Worm (Caenorhabditis elegans) whole organism, young adult: ENCODE measurements around the gene clec-3.
A peak's percentile ranks its signal among the peaks of the same experiment; 100 is the strongest.
"Not testable (repeated sequence)": the region's sequence is repeated elsewhere in the genome, so short reads cannot be mapped to it uniquely, and the experiment has no call there.

Experiments
- B0261.1 ChIP-seq: sonication (generic microtip); optimal IDR thresholded peaks from 2 replicates; lab custom pipeline; 2016; ENCODE audit warnings: mild to moderate bottlenecking, missing genetic modification characterization, moderate library complexity, missing compliant biosample characterization
- C17E4.6 ChIP-seq: fragments of 200-800 bp; sonication (Bioruptor generic); IDR thresholded peaks from 2 replicates; pipeline ENCODE4 v1.3.6; 2022; ENCODE audit warnings: missing genetic modification reagents, missing genetic modification characterization, missing compliant biosample characterization
- D2030.7 ChIP-seq: fragments of 200-800 bp; sonication (Bioruptor generic); IDR thresholded peaks from 2 replicates; pipeline ENCODE4 v1.3.6; 2022; ENCODE audit warnings: missing genetic modification reagents, missing genetic modification characterization, missing compliant biosample characterization
- F23B12.7 ChIP-seq: sonication (generic microtip); optimal IDR thresholded peaks from 2 replicates; lab custom pipeline; 2017; ENCODE audit warnings: missing genetic modification characterization, mild to moderate bottlenecking, missing compliant biosample characterization, antibody characterized with exemption, moderate library complexity; ENCODE audit not compliant: insufficient read depth
- F33H1.4 ChIP-seq: fragments of 200-800 bp; sonication (Bioruptor generic); IDR thresholded peaks from 2 replicates; pipeline ENCODE4 v1.3.6; 2022; ENCODE audit warnings: missing genetic modification reagents, missing genetic modification characterization, missing compliant biosample characterization
- K12H6.12 ChIP-seq: fragments of 200-800 bp; sonication (Bioruptor generic); optimal IDR thresholded peaks from 2 replicates; lab custom pipeline; 2018; ENCODE audit warnings: mild to moderate bottlenecking, missing genetic modification characterization, missing compliant biosample characterization
- Y53G8AR.9 ChIP-seq: fragments of 200-800 bp; sonication (Bioruptor generic); conservative IDR thresholded peaks from 2 replicates; pipeline ENCODE4 v1.3.6; 2022; ENCODE audit warnings: missing genetic modification reagents, missing genetic modification characterization, missing compliant biosample characterization
- Y56A3A.18 ChIP-seq: fragments of 200-800 bp; sonication (Bioruptor generic); IDR thresholded peaks from 2 replicates; pipeline ENCODE4 v1.3.6; 2022; ENCODE audit warnings: missing genetic modification reagents, missing genetic modification characterization, missing compliant biosample characterization
- Y95B8A.8 ChIP-seq: fragments of 200-800 bp; sonication (Bioruptor generic); IDR thresholded peaks from 2 replicates; pipeline ENCODE4 v1.3.6; 2022; ENCODE audit warnings: missing genetic modification reagents, missing genetic modification characterization, missing compliant biosample characterization
- ZK185.1 ChIP-seq: sonication (generic microtip); optimal IDR thresholded peaks from 2 replicates; lab custom pipeline; 2016; ENCODE audit warnings: mild to moderate bottlenecking, missing genetic modification characterization, missing compliant biosample characterization; ENCODE audit not compliant: poor library complexity, severe bottlenecking
- aptf-3 ChIP-seq: fragments of 200-800 bp; sonication (Bioruptor generic); IDR thresholded peaks from 2 replicates; pipeline ENCODE4 v1.3.6; 2022; ENCODE audit warnings: missing genetic modification characterization, missing compliant biosample characterization
- atf-7 ChIP-seq: sonication (generic microtip); optimal IDR thresholded peaks from 2 replicates; lab custom pipeline; 2017; ENCODE audit warnings: mild to moderate bottlenecking, missing genetic modification characterization, missing compliant biosample characterization
- attf-5 ChIP-seq: fragments of 200-800 bp; sonication (Bioruptor generic); optimal IDR thresholded peaks from 2 replicates; lab custom pipeline; 2018; ENCODE audit warnings: mild to moderate bottlenecking, missing genetic modification characterization, missing compliant biosample characterization
- bed-1 ChIP-seq: fragments of 200-800 bp; sonication (Bioruptor generic); IDR thresholded peaks from 2 replicates; pipeline ENCODE4 v1.3.6; 2022; ENCODE audit warnings: missing genetic modification reagents, missing genetic modification characterization, missing compliant biosample characterization
- cebp-2 ChIP-seq: fragments of 200-800 bp; sonication (Bioruptor generic); IDR thresholded peaks from 2 replicates; pipeline ENCODE4 v1.3.6; 2022; ENCODE audit warnings: missing genetic modification characterization, missing compliant biosample characterization
- ceh-100 ChIP-seq: fragments of 200-800 bp; sonication (Bioruptor generic); IDR thresholded peaks from 2 replicates; pipeline ENCODE4 v1.3.6; 2022; ENCODE audit warnings: missing genetic modification reagents, missing genetic modification characterization, missing compliant biosample characterization
- ceh-27 ChIP-seq: fragments of 200-800 bp; sonication (Bioruptor generic); optimal IDR thresholded peaks from 2 replicates; lab custom pipeline; 2018; ENCODE audit warnings: mild to moderate bottlenecking, missing genetic modification characterization, moderate library complexity, missing compliant biosample characterization
- efl-1 ChIP-seq: fragments of 150-350 bp; optimal IDR thresholded peaks from 2 replicates; lab custom pipeline; 2014; ENCODE audit warnings: missing biosample characterization, missing genetic modification reagents, missing genetic modification characterization
- egl-18 ChIP-seq: fragments of 200-800 bp; sonication (Bioruptor generic); IDR thresholded peaks from 2 replicates; pipeline ENCODE4 v1.3.6; 2022; ENCODE audit warnings: missing genetic modification reagents, missing genetic modification characterization, missing compliant biosample characterization
- egrh-3 ChIP-seq: fragments of 200-800 bp; sonication (Bioruptor generic); IDR thresholded peaks from 2 replicates; pipeline ENCODE4 v1.3.6; 2022; ENCODE audit warnings: missing genetic modification reagents, missing genetic modification characterization, missing compliant biosample characterization
- him-1 ChIP-seq: sonication (generic microtip); optimal IDR thresholded peaks from 2 replicates; lab custom pipeline; 2016; ENCODE audit warnings: missing genotype, missing genetic modification reagents, missing genetic modification characterization, missing compliant biosample characterization
- hlh-12 ChIP-seq: sonication (generic microtip); optimal IDR thresholded peaks from 2 replicates; lab custom pipeline; 2016; ENCODE audit warnings: missing genetic modification characterization, missing compliant biosample characterization
- let-526 ChIP-seq: fragments of 200-800 bp; sonication (Bioruptor generic); IDR thresholded peaks from 2 replicates; pipeline ENCODE4 v1.3.6; 2022; ENCODE audit warnings: missing genetic modification reagents, missing genetic modification characterization, missing compliant biosample characterization
- lin-40 ChIP-seq: sonication (generic microtip); optimal IDR thresholded peaks from 2 replicates; lab custom pipeline; 2016; ENCODE audit warnings: missing genetic modification characterization, mild to moderate bottlenecking, missing compliant biosample characterization, missing genotype, missing genetic modification reagents
- madf-10 ChIP-seq: sonication (generic microtip); optimal IDR thresholded peaks from 2 replicates; lab custom pipeline; 2016; ENCODE audit warnings: mild to moderate bottlenecking, missing genetic modification characterization, missing compliant biosample characterization
- madf-6 ChIP-seq: fragments of 200-800 bp; sonication (Bioruptor generic); IDR thresholded peaks from 2 replicates; pipeline ENCODE4 v1.3.6; 2022; ENCODE audit warnings: missing genetic modification reagents, missing genetic modification characterization, missing compliant biosample characterization
- mcd-1 ChIP-seq: fragments of 200-800 bp; sonication (Bioruptor generic); IDR thresholded peaks from 2 replicates; pipeline ENCODE4 v1.3.6; 2022; ENCODE audit warnings: missing genetic modification reagents, missing genetic modification characterization, missing compliant biosample characterization
- nfya-1 ChIP-seq: sonication (generic microtip); optimal IDR thresholded peaks from 2 replicates; lab custom pipeline; 2017; ENCODE audit warnings: antibody characterized with exemption, missing compliant biosample characterization, missing genetic modification characterization, borderline replicate concordance; ENCODE audit not compliant: insufficient read depth
- nhr-80 ChIP-seq: sonication (generic microtip); optimal IDR thresholded peaks from 2 replicates; lab custom pipeline; 2016; ENCODE audit warnings: missing genetic modification characterization, missing compliant biosample characterization
- rcor-1 ChIP-seq: fragments of 200-800 bp; sonication (Bioruptor generic); IDR thresholded peaks from 2 replicates; pipeline ENCODE4 v1.3.6; 2022; ENCODE audit warnings: missing genetic modification reagents, missing genetic modification characterization, missing compliant biosample characterization
- rpc-1 ChIP-seq, 2 experiments: fragments of 150-350 bp in 1 of 2; sonication (generic microtip) in 1 of 2; optimal IDR thresholded peaks; 2 replicates each; lab custom pipeline; 2014 to 2018; ENCODE audit warnings: missing biosample characterization in 1 of 2, missing genetic modification characterization in 1 of 2, missing genetic modification reagents in 1 of 2, missing genotype in 1 of 2
- sea-2 ChIP-seq: fragments of 200-800 bp; sonication (Bioruptor generic); IDR thresholded peaks from 2 replicates; pipeline ENCODE4 v1.3.6; 2022; ENCODE audit warnings: missing genetic modification characterization, missing compliant biosample characterization
- snpc-4 ChIP-seq, 5 experiments: fragments of 150-350 bp in 1 of 5; sonication (generic microtip) in 4 of 5; optimal IDR thresholded peaks; 2 replicates each; lab custom pipeline; 2014 to 2018; ENCODE audit warnings: missing genetic modification characterization in 5 of 5, missing biosample characterization in 3 of 5, antibody characterized with exemption in 2 of 5, mild to moderate bottlenecking in 2 of 5, missing compliant biosample characterization in 2 of 5, missing genotype in 2 of 5, moderate library complexity in 2 of 5, missing genetic modification reagents in 1 of 5
- unc-62 ChIP-seq: fragments of 150-350 bp; optimal IDR thresholded peaks from 2 replicates; lab custom pipeline; 2014; ENCODE audit warnings: missing biosample characterization, missing genetic modification reagents, missing genetic modification characterization
- zfh-2 ChIP-seq: fragments of 200-800 bp; sonication (Bioruptor generic); conservative IDR thresholded peaks from 2 replicates; pipeline ENCODE4 v1.3.6; 2022; ENCODE audit warnings: missing genetic modification reagents, missing genetic modification characterization, missing compliant biosample characterization
- ztf-18 ChIP-seq: sonication (generic microtip); optimal IDR thresholded peaks from 2 replicates; lab custom pipeline; 2016; ENCODE audit warnings: missing genotype, mild to moderate bottlenecking, missing genetic modification characterization, missing compliant biosample characterization
- ztf-25 ChIP-seq: fragments of 200-800 bp; sonication (Bioruptor generic); IDR thresholded peaks from 2 replicates; pipeline ENCODE4 v1.3.6; 2022; ENCODE audit warnings: missing genetic modification reagents, missing genetic modification characterization, missing compliant biosample characterization
- ztf-26 ChIP-seq: sonication (generic microtip); optimal IDR thresholded peaks from 2 replicates; lab custom pipeline; 2017; ENCODE audit warnings: missing genetic modification characterization, missing compliant biosample characterization
- ztf-28 ChIP-seq: fragments of 200-800 bp; sonication (Bioruptor generic); IDR thresholded peaks from 2 replicates; pipeline ENCODE4 v1.3.6; 2022; ENCODE audit warnings: missing genetic modification reagents, missing genetic modification characterization, missing compliant biosample characterization
- ztf-6 ChIP-seq: fragments of 200-800 bp; sonication (Bioruptor generic); IDR thresholded peaks from 2 replicates; pipeline ENCODE4 v1.3.6; 2022; ENCODE audit warnings: missing genetic modification reagents, missing genetic modification characterization, missing compliant biosample characterization

Gene clec-3

DNA sequence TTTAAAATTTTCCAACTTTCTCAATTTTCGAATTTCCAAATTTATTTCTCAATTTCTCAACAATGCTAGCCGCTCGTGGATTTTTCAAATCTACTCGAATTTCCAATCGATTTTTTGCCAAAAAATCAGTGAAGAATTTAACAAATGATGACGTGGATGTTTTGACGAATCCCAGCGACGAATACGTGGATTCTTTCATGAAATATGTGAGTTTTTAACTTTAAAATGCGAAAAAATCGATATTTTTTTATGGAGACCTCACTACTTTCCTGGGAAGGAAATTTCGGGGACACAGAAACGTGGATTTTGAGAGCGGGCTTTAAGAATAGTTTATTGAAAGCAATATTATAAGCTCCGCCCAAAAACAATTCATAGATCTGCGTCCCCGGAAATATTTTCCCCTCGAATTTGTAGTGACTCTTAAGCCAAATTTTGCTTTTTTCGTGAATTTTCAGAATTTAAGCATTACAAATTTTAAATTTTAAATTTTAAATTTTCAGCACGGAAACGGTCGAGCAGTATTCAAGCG is 28.1 kb downstream of the clec-3 start, which contains the start of gene K08A2.2:
K08A2.2 (plus strand) TSS at position 51 of the 529 bp plus-strand sequence.
- TF ChIP-seq him-1 = peak; percentile 22
- TF ChIP-seq bed-1 (GFP tag; lab: Robert Waterston, UW) = no peak
- TF ChIP-seq ztf-25 (GFP tag; lab: Robert Waterston, UW) = no peak
- TF ChIP-seq ztf-26 (tag; lab: Kevin White, UChicago) = no peak
- no peak for TF ChIP-seq F23B12.7 (tag; lab: Kevin White, UChicago)
- peak; percentile 91 for TF ChIP-seq ceh-100 (GFP tag; lab: Robert Waterston, UW)
- no peak for TF ChIP-seq egl-18 (GFP tag; lab: Robert Waterston, UW)
- TF ChIP-seq ztf-28 (GFP tag; lab: Robert Waterston, UW) = no peak
- TF ChIP-seq atf-7 = no peak
- TF ChIP-seq aptf-3 (GFP tag; lab: Robert Waterston, UW) = no peak
- peak; percentile 13 for TF ChIP-seq ceh-27
- no peak for TF ChIP-seq B0261.1 (tag; lab: Kevin White, UChicago)

DNA sequence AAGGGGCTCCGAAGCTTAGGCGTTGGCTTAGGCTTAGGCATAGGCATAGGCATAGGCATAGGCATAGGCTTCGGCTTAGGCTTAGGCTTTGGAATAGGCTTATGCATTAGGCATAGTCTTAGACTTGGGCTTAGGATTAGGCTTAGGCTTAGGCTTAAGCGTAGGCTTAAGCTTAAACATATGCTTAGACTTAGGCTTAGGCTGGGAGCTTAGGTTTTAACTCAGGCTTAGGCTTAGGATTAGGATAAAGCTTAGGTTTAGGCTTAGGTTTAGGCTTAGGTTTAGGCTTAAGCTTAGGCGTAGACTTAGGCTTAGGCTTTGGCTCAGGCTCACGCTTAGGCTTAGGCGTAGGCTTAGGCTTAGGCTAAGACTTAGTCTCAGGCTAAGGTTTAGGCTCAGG is 29.6 kb downstream of the clec-3 start:
- TF ChIP-seq unc-62 (GFP tag; lab: Kevin White, UChicago) = no peak
- TF ChIP-seq Y53G8AR.9 (GFP tag; lab: Robert Waterston, UW) = 0 out of 2 replicates have a peak, but pooled peaks have one; percentile 28

DNA sequence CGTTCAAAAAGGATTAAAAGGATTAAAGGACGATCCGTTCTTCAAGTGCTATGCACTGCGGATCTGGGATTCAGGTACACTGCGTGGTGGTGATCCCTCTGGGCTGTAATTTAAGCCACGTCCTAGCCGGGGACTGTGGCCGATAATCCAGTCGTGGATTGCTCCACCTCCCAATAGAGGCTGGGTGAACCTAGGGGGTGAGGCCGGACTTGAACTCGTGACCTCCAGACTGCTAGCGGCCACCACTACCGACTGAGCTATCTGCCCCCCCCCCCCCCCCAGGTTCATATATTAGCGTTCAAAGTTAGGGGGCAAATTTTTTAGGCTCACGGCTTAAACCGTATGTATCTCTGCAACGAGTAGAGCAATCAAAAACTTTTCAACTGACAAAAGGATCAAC is 30.6 kb downstream of the clec-3 start:
- peak; percentile 58; the same call in 1 of the 2 replicates for TF ChIP-seq egrh-3 (GFP tag; lab: Robert Waterston, UW)
- 0 out of 2 replicates have a peak, but pooled peaks have one; percentile 14 for TF ChIP-seq ceh-100 (GFP tag; lab: Robert Waterston, UW)
- not testable (repeated sequence) for TF ChIP-seq rpc-1 (optimal IDR thresholded peaks at IDR 0.05; lab: Kevin White, UChicago)
- TF ChIP-seq rpc-1 (tag; optimal IDR thresholded peaks at IDR 0.05; lab: Kevin White, UChicago) = peak; percentile 40
- TF ChIP-seq zfh-2 = 0 out of 2 replicates have a peak, but pooled peaks have one; percentile 15
- peak; percentile 16; the same call in 1 of the 2 replicates for TF ChIP-seq mcd-1 (GFP tag; lab: Robert Waterston, UW)

DNA sequence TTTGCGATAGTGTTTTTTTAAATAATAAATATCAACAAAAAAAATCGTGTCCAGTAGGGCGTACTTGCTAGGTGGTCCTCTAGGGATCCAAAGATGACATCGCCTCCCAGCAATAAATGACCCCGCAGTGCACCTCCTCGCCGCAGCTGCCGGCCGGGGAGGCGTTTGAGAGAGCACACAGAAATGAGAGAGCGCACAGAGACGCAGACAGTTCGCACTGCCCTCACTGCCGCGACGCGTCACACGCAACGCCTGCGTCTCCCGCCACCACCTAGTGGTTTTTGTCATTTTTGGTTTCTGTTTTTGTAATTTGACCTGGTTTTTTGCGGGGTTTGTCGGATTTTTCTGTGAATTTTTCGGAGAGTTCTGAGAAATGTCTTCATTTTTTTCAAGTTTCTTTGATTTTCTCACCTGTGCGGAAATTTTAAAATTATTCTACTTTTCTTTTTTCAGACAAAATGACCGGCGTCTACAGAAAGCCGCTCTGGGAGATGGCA is 31.8 kb downstream of the clec-3 start, which contains the start of gene lido-7:
lido-7 (plus strand) TSS at position 447 of the 497 bp plus-strand sequence.
- TF ChIP-seq ztf-26 (tag; lab: Kevin White, UChicago) (no peak), hlh-12 (tag; lab: Kevin White, UChicago) (no peak), C17E4.6 (no peak), D2030.7 (GFP tag; lab: Robert Waterston, UW) (no peak), ZK185.1 (tag; lab: Kevin White, UChicago) (no peak), egl-18 (GFP tag; lab: Robert Waterston, UW) (0 out of 2 replicates have a peak, but pooled peaks have one; percentile 55), egrh-3 (GFP tag; lab: Robert Waterston, UW) (peak; percentile 83; the same call in 1 of the 2 replicates), Y53G8AR.9 (GFP tag; lab: Robert Waterston, UW) (no peak), lin-40 (tag; lab: Kevin White, UChicago) (no peak), cebp-2 (GFP tag; lab: Robert Waterston, UW) (no peak), efl-1 (GFP tag; lab: Kevin White, UChicago) (peak; percentile 16), Y95B8A.8 (GFP tag; lab: Robert Waterston, UW) (no peak), F23B12.7 (tag; lab: Kevin White, UChicago) (peak; percentile 44), attf-5 (GFP tag; lab: Kevin White, UChicago) (peak; percentile 74), snpc-4 (GFP tag; optimal IDR thresholded peaks at IDR 0.05; lab: Kevin White, UChicago) (no peak), snpc-4 (tag; optimal IDR thresholded peaks at IDR 0.05; lab: Kevin White, UChicago) (no peak), ztf-18 (tag; lab: Kevin White, UChicago) (no peak), bed-1 (GFP tag; lab: Robert Waterston, UW) (no peak), nhr-80 (tag; lab: Kevin White, UChicago) (peak; percentile 58), F33H1.4 (no peak), madf-6 (GFP tag; lab: Robert Waterston, UW) (peak; percentile 50; the same call in 1 of the 2 replicates), nfya-1 (tag; lab: Kevin White, UChicago) (no peak), ztf-6 (GFP tag; lab: Robert Waterston, UW) (no peak), mcd-1 (GFP tag; lab: Robert Waterston, UW) (peak; percentile 61), sea-2 (no peak), rcor-1 (GFP tag; lab: Robert Waterston, UW) (0 out of 2 replicates have a peak, but pooled peaks have one; percentile 17), Y56A3A.18 (GFP tag; lab: Robert Waterston, UW) (no peak), aptf-3 (GFP tag; lab: Robert Waterston, UW) (no peak), let-526 (GFP tag; lab: Robert Waterston, UW) (no peak), K12H6.12 (tag; lab: Kevin White, UChicago) (peak; percentile 29), madf-10 (tag; lab: Kevin White, UChicago) (peak; percentile 11)
